Worm (Caenorhabditis elegans): Measurements from ENCODE around the gene kcc-1.
A peak's percentile ranks its signal among the peaks of the same experiment; 100 is the strongest.

kcc-1 gene

DNA sequence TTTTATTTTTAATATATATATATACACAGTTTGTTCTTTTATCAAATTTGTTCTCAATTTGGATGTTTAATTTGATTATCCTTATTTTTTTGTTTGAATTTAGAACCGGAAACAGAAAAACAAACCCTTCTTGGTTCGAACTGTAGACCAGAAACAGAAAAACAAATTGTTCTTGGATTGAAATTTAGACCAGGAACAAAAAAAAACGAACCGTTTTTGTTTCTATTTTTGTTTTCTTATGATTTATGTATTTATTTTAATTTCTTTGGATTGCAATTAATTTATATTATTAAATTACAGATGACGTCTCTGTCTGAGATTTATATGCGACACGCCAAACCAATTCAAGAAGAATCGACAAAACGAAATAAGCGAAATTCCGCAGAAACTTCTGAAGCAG lies 30.7 kb upstream of the kcc-1 start, which contains the start of gene C42D4.19:
Gene C42D4.19 (plus strand): TSS at position 301 of the 400 bp plus-strand sequence.
- TF ChIP-seq zim-3 (tag; optimal IDR thresholded peaks at IDR 0.05), result no peak

DNA sequence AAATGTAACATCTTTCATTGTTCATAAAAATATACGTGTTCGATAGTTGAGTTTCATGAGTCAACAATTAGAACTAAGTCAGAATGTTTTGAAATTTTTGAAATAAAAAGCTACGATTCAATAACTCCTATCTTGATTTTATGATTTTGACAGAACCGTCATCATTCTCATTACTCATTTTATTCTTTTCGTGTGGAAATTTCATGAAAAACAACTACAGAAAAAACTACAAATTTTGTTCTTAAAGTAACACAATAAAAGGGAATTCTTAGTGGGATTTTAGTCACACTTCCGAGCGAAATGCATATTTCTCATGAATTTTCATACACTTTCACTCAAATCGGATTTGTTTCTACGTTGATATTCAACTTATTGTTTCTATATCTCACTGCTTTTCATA lies 29.2 kb upstream of the kcc-1 start, which contains the start of gene str-44:
Gene str-44 (plus strand): TSS at position 301 of the 400 bp plus-strand sequence.
- TF ChIP-seq madf-8 (GFP tag; conservative IDR thresholded peaks at IDR 0.05) (no peak), gei-17 (GFP tag; optimal IDR thresholded peaks at IDR 0.05) (no peak), nhr-179 (tag; optimal IDR thresholded peaks at IDR 0.05) (no peak), Y79H2A.3 (GFP tag; conservative IDR thresholded peaks at IDR 0.05) (no peak), tlf-1 (GFP tag; optimal IDR thresholded peaks at IDR 0.05) (no peak), madf-3 (GFP tag; IDR thresholded peaks at IDR 0.05) (no peak), hrde-1 (tag; optimal IDR thresholded peaks at IDR 0.05; ENCODE audit: borderline replicate concordance) (no peak), xnd-1 (tag; optimal IDR thresholded peaks at IDR 0.05) (no peak), zim-3 (tag; optimal IDR thresholded peaks at IDR 0.05) (no peak), let-607 (tag; optimal IDR thresholded peaks at IDR 0.05) (no peak), K11D2.4 (GFP tag; IDR thresholded peaks at IDR 0.05) (no peak), dpl-1 (GFP tag; optimal IDR thresholded peaks at IDR 0.05) (no peak), attf-5 (GFP tag; optimal IDR thresholded peaks at IDR 0.05) (no peak), unc-130 (GFP tag; optimal IDR thresholded peaks at IDR 0.05) (no peak), mxl-1 (tag; optimal IDR thresholded peaks at IDR 0.05) (no peak), ztf-22 (GFP tag; optimal IDR thresholded peaks at IDR 0.05) (no peak), lir-1 (GFP tag; conservative IDR thresholded peaks at IDR 0.05) (no peak), ztf-18 (tag; optimal IDR thresholded peaks at IDR 0.05) (no peak), hmg-1.2 (GFP tag; IDR thresholded peaks at IDR 0.05) (no peak), let-526 (GFP tag; IDR thresholded peaks at IDR 0.05) (no peak)

DNA sequence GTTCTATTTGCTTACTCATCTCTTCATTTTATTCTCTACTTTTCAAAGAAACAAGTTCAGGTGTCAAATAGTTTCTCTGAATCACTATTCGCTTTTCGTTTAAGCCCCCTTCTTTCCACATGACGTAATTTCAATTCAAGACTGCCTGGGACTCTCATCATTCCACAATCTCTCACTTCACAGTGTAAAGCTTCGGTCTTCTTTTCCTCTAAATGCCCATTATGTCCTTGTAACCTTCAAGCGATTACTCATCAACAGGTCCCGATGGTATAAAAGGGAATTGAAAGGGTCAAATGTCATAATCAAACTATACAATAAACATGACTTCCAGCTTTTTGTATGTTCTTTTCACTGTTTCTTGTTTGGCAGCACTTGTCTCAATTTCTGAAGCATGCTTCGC lies 27.1 kb upstream of the kcc-1 start, which contains the start of gene C42D4.3:
Gene C42D4.3 (plus strand): TSS at position 298 of the 400 bp plus-strand sequence.
- TF ChIP-seq lir-1 (GFP tag; conservative IDR thresholded peaks at IDR 0.05) (no peak), F22D6.2 (tag; optimal IDR thresholded peaks at IDR 0.05) (no peak), gei-17 (GFP tag; optimal IDR thresholded peaks at IDR 0.05) (no peak), cebp-1 (GFP tag; IDR thresholded peaks at IDR 0.05) (no peak), cebp-1 (tag; optimal IDR thresholded peaks at IDR 0.05) (no peak), F23B12.7 (tag; optimal IDR thresholded peaks at IDR 0.05; ENCODE audit: insufficient read depth) (no peak), attf-3 (GFP tag; conservative IDR thresholded peaks at IDR 0.05) (no peak), chd-7 (tag; optimal IDR thresholded peaks at IDR 0.05) (no peak), ceh-58 (GFP tag; IDR thresholded peaks at IDR 0.05) (no peak), ceh-40 (GFP tag; IDR thresholded peaks at IDR 0.05) (no peak), cebp-2 (GFP tag; IDR thresholded peaks at IDR 0.05) (no peak), mel-28 (tag; optimal IDR thresholded peaks at IDR 0.05; ENCODE audit: borderline replicate concordance) (no peak), madf-10 (tag; optimal IDR thresholded peaks at IDR 0.05) (no peak), repo-1 (tag; optimal IDR thresholded peaks at IDR 0.05) (no peak), ekl-4 (GFP tag; IDR thresholded peaks at IDR 0.05) (no peak)

DNA sequence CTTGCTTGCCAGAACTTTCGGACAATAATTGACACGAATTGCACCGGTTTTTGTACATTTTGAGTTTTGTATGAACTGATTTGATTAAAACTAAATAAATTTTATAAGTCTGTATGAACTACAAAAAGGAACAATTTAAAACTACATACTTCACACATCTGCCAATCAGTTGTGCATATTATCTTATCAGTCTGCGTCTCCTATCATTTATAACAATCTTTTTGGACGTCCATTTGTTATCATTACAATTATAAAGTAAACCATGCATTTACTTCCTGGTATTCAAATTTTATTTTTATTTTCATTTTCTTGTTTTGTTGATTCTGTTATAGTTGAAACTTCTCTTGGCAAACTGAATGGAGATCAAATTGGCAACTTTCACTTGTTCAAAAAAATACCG lies 25.8 kb upstream of the kcc-1 start, which contains the start of gene cest-10:
Gene cest-10 (plus strand): TSS at position 254 of the 400 bp plus-strand sequence.
- TF ChIP-seq F57C9.4 (tag; optimal IDR thresholded peaks at IDR 0.05) (no peak), bed-1 (GFP tag; IDR thresholded peaks at IDR 0.05) (no peak), unc-62 (GFP tag; optimal IDR thresholded peaks at IDR 0.05) (peak; percentile 54), let-526 (GFP tag; IDR thresholded peaks at IDR 0.05) (no peak), let-607 (tag; optimal IDR thresholded peaks at IDR 0.05) (peak in 1 of 2 experiments; percentile 67), nhr-80 (tag; optimal IDR thresholded peaks at IDR 0.05) (peak; percentile 72)
